Worm (Caenorhabditis elegans): ENCODE results near the gene aipr-1.

The aipr-1 gene

ce11 chrII:6587264-6587870 lies 6.7 kb downstream of the aipr-1 start, which contains the start of gene C56C10.7 (continued):
- TF ChIP-seq somi-1 (GFP tag; optimal IDR thresholded peaks at IDR 0.05), result no peak
- TF ChIP-seq F37B4.10 (GFP tag; IDR thresholded peaks at IDR 0.05), result no peak
- peak; percentile 57 for TF ChIP-seq unc-130 (GFP tag; optimal IDR thresholded peaks at IDR 0.05)
- TF ChIP-seq nfyb-1 (GFP tag; IDR thresholded peaks at IDR 0.05), result peak; percentile 69; the same call in 1 of the 2 replicates
- TF ChIP-seq zim-3 (tag; optimal IDR thresholded peaks at IDR 0.05), result no peak
- no peak for TF ChIP-seq T07F8.4 (tag; optimal IDR thresholded peaks at IDR 0.05)
- TF ChIP-seq chd-7 (tag; optimal IDR thresholded peaks at IDR 0.05), result peak; percentile 77
- TF ChIP-seq attf-6 (GFP tag; IDR thresholded peaks at IDR 0.05), result peak; percentile 85
- no peak for TF ChIP-seq tbx-9 (tag; optimal IDR thresholded peaks at IDR 0.05; ENCODE audit: borderline replicate concordance)
- TF ChIP-seq lin-35 (GFP tag; optimal IDR thresholded peaks at IDR 0.05), result no peak
- TF ChIP-seq ccch-3 (GFP tag; optimal IDR thresholded peaks at IDR 0.05), result no peak
- TF ChIP-seq ceh-27 (GFP tag; optimal IDR thresholded peaks at IDR 0.05), result no peak
- TF ChIP-seq F23B12.7 (tag; optimal IDR thresholded peaks at IDR 0.05; ENCODE audit: insufficient read depth), result no peak
- no peak; the same call in 1 of the 2 replicates for TF ChIP-seq dox-1 (GFP tag; IDR thresholded peaks at IDR 0.05)
- TF ChIP-seq snpc-3.4 (tag; optimal IDR thresholded peaks at IDR 0.05), result peak; percentile 76
- TF ChIP-seq nfya-1 (tag; optimal IDR thresholded peaks at IDR 0.05; ENCODE audit: borderline replicate concordance, insufficient read depth), result no peak
- 0 out of 2 replicates have a peak, but pooled peaks have one; percentile 30 for TF ChIP-seq lir-1 (GFP tag; conservative IDR thresholded peaks at IDR 0.05)
- TF ChIP-seq dpl-1 (GFP tag; optimal IDR thresholded peaks at IDR 0.05), result no peak
- no peak for TF ChIP-seq attf-3 (GFP tag; conservative IDR thresholded peaks at IDR 0.05)
- TF ChIP-seq pbrm-1 (GFP tag; IDR thresholded peaks at IDR 0.05), result peak; percentile 72; the same call in 1 of the 2 replicates
- TF ChIP-seq pha-4 (tag; optimal IDR thresholded peaks at IDR 0.05), result no peak
- TF ChIP-seq him-1 (tag; optimal IDR thresholded peaks at IDR 0.05), result peak; percentile 19
- TF ChIP-seq sdz-38 (tag; optimal IDR thresholded peaks at IDR 0.05), result no peak
- TF ChIP-seq Y53F4B.3 (GFP tag; IDR thresholded peaks at IDR 0.05), result no peak
- TF ChIP-seq bed-1 (GFP tag; IDR thresholded peaks at IDR 0.05), result peak; percentile 68; the same call in 1 of the 2 replicates
- no peak for TF ChIP-seq ama-1 (optimal IDR thresholded peaks at IDR 0.05)
- peak in 1 of 2 experiments; percentile 62 for TF ChIP-seq ama-1 (GFP tag; optimal IDR thresholded peaks at IDR 0.05)
- TF ChIP-seq atf-7 (tag; optimal IDR thresholded peaks at IDR 0.05), result peak; percentile 55
- TF ChIP-seq hlh-26 (GFP tag; conservative IDR thresholded peaks at IDR 0.05), result no peak
- peak; percentile 38 for TF ChIP-seq xnd-1 (tag; optimal IDR thresholded peaks at IDR 0.05)
- TF ChIP-seq ekl-4 (GFP tag; IDR thresholded peaks at IDR 0.05), result peak; percentile 93
- TF ChIP-seq hrde-1 (tag; optimal IDR thresholded peaks at IDR 0.05; ENCODE audit: borderline replicate concordance), result peak; percentile 62
- TF ChIP-seq nhr-27 (tag; optimal IDR thresholded peaks at IDR 0.05), result peak; percentile 49
- TF ChIP-seq Y53G8AR.9 (GFP tag; conservative IDR thresholded peaks at IDR 0.05), result peak; percentile 90
- TF ChIP-seq Y56A3A.18 (GFP tag; IDR thresholded peaks at IDR 0.05), result peak; percentile 77
- TF ChIP-seq ceh-100 (GFP tag; IDR thresholded peaks at IDR 0.05), result peak; percentile 63
- TF ChIP-seq ztf-25 (GFP tag; IDR thresholded peaks at IDR 0.05), result peak; percentile 66; the same call in 1 of the 2 replicates
- TF ChIP-seq madf-8 (GFP tag; conservative IDR thresholded peaks at IDR 0.05), result peak; percentile 39; the same call in 1 of the 2 replicates

DNA sequence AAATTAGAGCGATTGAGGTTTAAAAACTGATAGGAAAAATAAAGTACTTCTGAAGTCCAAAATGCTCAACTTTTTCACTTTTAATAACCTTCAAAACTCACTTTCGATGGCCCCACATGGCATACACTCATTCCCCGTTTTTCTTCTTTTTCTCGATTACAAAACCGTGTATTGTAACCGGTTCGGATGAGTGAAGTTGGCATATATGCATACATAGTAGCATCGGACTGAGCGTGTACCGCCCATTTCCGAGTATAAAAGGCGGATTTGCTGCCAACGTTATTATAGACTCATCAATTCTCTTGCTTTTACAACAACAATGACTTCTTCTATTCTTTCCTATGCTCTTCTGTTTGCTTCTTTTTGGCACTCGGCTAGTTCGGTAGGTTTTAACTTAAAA lies 11.3 kb downstream of the aipr-1 start, which contains the start of gene C56C10.4:
TSS of gene C56C10.4 (plus strand) at position 301 of the 400 bp plus-strand sequence.
- no peak for TF ChIP-seq hrde-1 (tag; optimal IDR thresholded peaks at IDR 0.05; ENCODE audit: borderline replicate concordance)
- TF ChIP-seq let-607 (tag; optimal IDR thresholded peaks at IDR 0.05), result no peak
- no peak for TF ChIP-seq lag-1 (GFP tag; IDR thresholded peaks at IDR 0.05)
- no peak for TF ChIP-seq ceh-40 (GFP tag; IDR thresholded peaks at IDR 0.05)
- no peak for TF ChIP-seq ekl-4 (GFP tag; IDR thresholded peaks at IDR 0.05)
- no peak for TF ChIP-seq ztf-6 (GFP tag; IDR thresholded peaks at IDR 0.05)
- TF ChIP-seq madf-10 (tag; optimal IDR thresholded peaks at IDR 0.05), result no peak
- TF ChIP-seq attf-6 (GFP tag; IDR thresholded peaks at IDR 0.05), result no peak
- no peak for TF ChIP-seq lin-54 (GFP tag; optimal IDR thresholded peaks at IDR 0.05)

Data from whole organism, young adult.